Worm (Caenorhabditis elegans): ENCODE results near the gene clec-262.

ce11 chrV:20351195-20351594 lies 39.6 kb downstream of the clec-262 start, which contains the start of gene K02E2.1:
- TF ChIP-seq egl-27 (tag; optimal IDR thresholded peaks at IDR 0.05) (no peak), dpl-1 (GFP tag; optimal IDR thresholded peaks at IDR 0.05) (no peak), egl-13 (tag; optimal IDR thresholded peaks at IDR 0.05) (no peak), ces-1 (GFP tag; optimal IDR thresholded peaks at IDR 0.05) (no peak), lin-15B (tag; optimal IDR thresholded peaks at IDR 0.05) (no peak), snpc-4 (tag; optimal IDR thresholded peaks at IDR 0.05) (no peak), mdl-1 (tag; optimal IDR thresholded peaks at IDR 0.05) (no peak), fkh-10 (GFP tag; optimal IDR thresholded peaks at IDR 0.05) (no peak), nhr-28 (tag; optimal IDR thresholded peaks at IDR 0.05) (no peak), ama-1 (optimal IDR thresholded peaks at IDR 0.05) (no peak), pqm-1 (tag; optimal IDR thresholded peaks at IDR 0.05) (no peak)
